Worm (Caenorhabditis elegans) whole organism, midembryonic: ENCODE results near the gene F22B7.1.

Experiments used
- flt-1 ChIP-seq: fragments of 200-800 bp; sonication (Bioruptor generic); IDR thresholded peaks from 2 replicates; pipeline ENCODE4 v1.3.6; 2022; ENCODE audit warnings: missing genetic modification characterization, missing compliant biosample characterization
- klf-2 ChIP-seq: fragments of 200-800 bp; sonication (Bioruptor generic); conservative IDR thresholded peaks from 2 replicates; pipeline ENCODE4 v1.3.6; 2022; ENCODE audit warnings: missing genetic modification reagents, missing genetic modification characterization, missing compliant biosample characterization
- med-1 ChIP-seq: sonication (generic microtip); optimal IDR thresholded peaks from 2 replicates; lab custom pipeline; 2017; ENCODE audit warnings: missing genetic modification characterization, mild to moderate bottlenecking, missing compliant biosample characterization, antibody characterized with exemption, missing genetic modification reagents; ENCODE audit not compliant: insufficient read depth
- ztf-23 ChIP-seq: fragments of 200-800 bp; sonication (Bioruptor generic); IDR thresholded peaks from 2 replicates; pipeline ENCODE4 v1.3.6; 2022; ENCODE audit warnings: missing genetic modification reagents, missing genetic modification characterization, missing compliant biosample characterization
- ztf-29 ChIP-seq: fragments of 200-800 bp; sonication (Bioruptor generic); IDR thresholded peaks from 2 replicates; pipeline ENCODE4 v1.3.6; 2022; ENCODE audit warnings: missing genetic modification reagents, missing genetic modification characterization, missing compliant biosample characterization

- no peak for TF ChIP-seq ztf-29 (GFP tag; lab: Robert Waterston, UW)
- no peak for TF ChIP-seq klf-2 (GFP tag; lab: Robert Waterston, UW)
- TF ChIP-seq flt-1 (GFP tag; lab: Robert Waterston, UW), result no peak
- TF ChIP-seq med-1 (GFP tag; lab: Kevin White, UChicago), result no peak
- no peak for TF ChIP-seq ztf-23 (GFP tag; lab: Robert Waterston, UW)
Observed at ce11 chrIII:8685590-8686240, 20.6 kb downstream of the F22B7.1 start.
